Worm (Caenorhabditis elegans) whole organism, early embryonic: ENCODE results near the gene F38B7.3.

ENCODE experiments used
- F13C5.2 ChIP-seq: sonication (generic microtip); optimal IDR thresholded peaks from 2 replicates; lab custom pipeline; 2017; ENCODE audit warnings: mild to moderate bottlenecking, missing genetic modification characterization, inconsistent platforms, missing compliant biosample characterization
- ama-1 ChIP-seq: fragments of 150-350 bp; optimal IDR thresholded peaks from 2 replicates; lab custom pipeline; 2014
- ceh-13 ChIP-seq: fragments of 200-800 bp; sonication (Bioruptor generic); optimal IDR thresholded peaks from 2 replicates; lab custom pipeline; 2018; ENCODE audit warnings: mild to moderate bottlenecking, missing genetic modification characterization, missing compliant biosample characterization
- ceh-36 ChIP-seq: sonication (generic microtip); optimal IDR thresholded peaks from 2 replicates; lab custom pipeline; 2016; ENCODE audit warnings: missing genetic modification characterization, inconsistent platforms, missing compliant biosample characterization
- ets-7 ChIP-seq: sonication (generic microtip); optimal IDR thresholded peaks from 2 replicates; lab custom pipeline; 2016; ENCODE audit warnings: missing genotype, missing genetic modification characterization, missing compliant biosample characterization
- flt-1 ChIP-seq: fragments of 200-800 bp; sonication (Bioruptor generic); IDR thresholded peaks from 2 replicates; pipeline ENCODE4 v1.3.6; 2022; ENCODE audit warnings: missing genetic modification characterization, missing compliant biosample characterization
- hmbx-1 ChIP-seq: sonication (generic microtip); optimal IDR thresholded peaks from 2 replicates; lab custom pipeline; 2016; ENCODE audit warnings: mild to moderate bottlenecking, missing genetic modification characterization, missing compliant biosample characterization
- hnd-1 ChIP-seq: sonication (generic microtip); optimal IDR thresholded peaks from 2 replicates; lab custom pipeline; 2016; ENCODE audit warnings: missing genetic modification characterization, missing compliant biosample characterization
- tbx-37 ChIP-seq: fragments of 200-800 bp; sonication (Bioruptor generic); conservative IDR thresholded peaks from 2 replicates; pipeline ENCODE4 v1.3.6; 2022; ENCODE audit warnings: missing genetic modification reagents, missing genetic modification characterization, missing compliant biosample characterization
- tra-4 ChIP-seq: sonication (generic microtip); optimal IDR thresholded peaks from 2 replicates; lab custom pipeline; 2017; ENCODE audit warnings: missing genetic modification characterization, missing compliant biosample characterization

ce11 chrV:11583212-11583611 lies 34.3 kb downstream of the F38B7.3 start, which contains the start of gene srx-88:
- TF ChIP-seq hmbx-1, result no peak
- TF ChIP-seq hnd-1 (tag; lab: Kevin White, UChicago), result no peak
- TF ChIP-seq ama-1 (lab: Kevin White, UChicago), result no peak
- TF ChIP-seq flt-1 (GFP tag; lab: Robert Waterston, UW), result no peak
- TF ChIP-seq F13C5.2, result no peak
- TF ChIP-seq tbx-37 (GFP tag; lab: Robert Waterston, UW), result no peak
- no peak for TF ChIP-seq ceh-36 (tag; lab: Kevin White, UChicago)
- no peak for TF ChIP-seq tra-4 (tag; lab: Kevin White, UChicago)
- no peak for TF ChIP-seq ets-7 (tag; lab: Kevin White, UChicago)
- TF ChIP-seq ceh-13 (GFP tag; lab: Kevin White, UChicago), result no peak
